Fruit fly (Drosophila melanogaster) S2 (cell line): ENCODE measurements around the gene PMCA.

Experiments
- CG8478 ChIP-seq: fragments of >200 bp; optimal IDR thresholded peaks from 2 replicates; lab custom pipeline; 2018
- CTCF ChIP-seq, 2 experiments: fragments of >200 bp; optimal IDR thresholded peaks; 2 replicates each; lab custom pipeline; 2018

PMCA gene

DNA sequence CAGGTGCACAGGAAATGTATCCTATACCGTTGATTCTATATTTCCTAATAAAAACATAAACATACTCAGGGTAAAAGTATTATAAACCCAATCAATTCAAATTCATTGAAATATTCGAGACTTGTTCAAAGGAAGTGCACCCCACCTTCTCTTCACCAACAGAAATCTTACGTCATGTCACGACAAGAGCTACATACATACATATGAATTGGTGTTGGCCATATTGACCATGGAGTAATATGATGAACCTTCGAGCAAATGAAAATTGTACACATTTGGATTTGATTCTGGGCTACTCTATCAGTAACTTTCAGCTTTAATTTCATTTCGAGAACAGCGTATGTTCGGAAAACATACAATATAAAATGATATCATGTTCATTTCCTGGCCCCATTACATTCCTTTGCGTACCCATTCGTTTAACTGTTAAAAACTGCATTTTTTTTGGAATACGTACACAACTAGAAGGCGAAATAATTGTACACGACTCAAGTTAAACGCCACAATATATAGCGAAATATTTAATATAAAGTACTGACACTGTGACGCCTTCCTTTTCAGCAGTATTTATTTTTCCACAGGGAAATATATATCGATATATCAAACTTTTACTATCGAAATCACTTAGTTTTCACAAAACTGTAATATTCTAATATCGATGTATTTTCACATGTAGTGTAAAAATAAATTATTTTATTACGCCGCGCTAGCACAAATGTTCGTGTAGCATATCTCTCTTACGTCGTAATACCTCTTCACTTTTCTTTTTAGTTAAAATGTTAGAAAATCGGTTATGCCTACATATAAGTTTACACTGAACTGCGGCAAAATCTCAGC is at the start of gene PMCA:
Gene PMCA (minus strand): TSS at position 825 of the 837 bp plus-strand sequence.
- TF ChIP-seq CG8478 (lab: Kevin White, UChicago) (no peak), CTCF (optimal IDR thresholded peaks at IDR 0.05; lab: Kevin White, UChicago) (no peak)

DNA sequence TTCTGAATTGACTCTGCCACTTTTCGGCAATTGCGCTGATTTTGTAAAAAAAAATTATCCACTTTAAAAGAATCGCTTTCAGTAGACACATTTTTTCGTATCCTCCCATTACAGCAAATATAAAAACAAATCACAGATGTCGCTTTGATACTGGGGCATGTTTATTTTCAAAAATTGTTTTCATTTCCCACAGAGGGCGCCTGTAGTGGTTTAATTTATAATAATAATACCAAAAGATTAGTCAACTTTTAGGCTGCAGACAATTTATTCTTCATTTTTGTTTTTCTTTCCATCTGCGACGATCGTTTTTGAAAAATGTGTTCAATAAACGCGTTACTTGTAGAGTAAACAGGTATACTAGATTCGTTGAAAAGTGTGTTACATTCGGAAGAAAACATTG is 48.1 kb upstream of the PMCA start:
- TF ChIP-seq CG8478 (lab: Kevin White, UChicago) (no peak), CTCF (optimal IDR thresholded peaks at IDR 0.05; lab: Kevin White, UChicago) (peak; percentile 77 to 94)

DNA sequence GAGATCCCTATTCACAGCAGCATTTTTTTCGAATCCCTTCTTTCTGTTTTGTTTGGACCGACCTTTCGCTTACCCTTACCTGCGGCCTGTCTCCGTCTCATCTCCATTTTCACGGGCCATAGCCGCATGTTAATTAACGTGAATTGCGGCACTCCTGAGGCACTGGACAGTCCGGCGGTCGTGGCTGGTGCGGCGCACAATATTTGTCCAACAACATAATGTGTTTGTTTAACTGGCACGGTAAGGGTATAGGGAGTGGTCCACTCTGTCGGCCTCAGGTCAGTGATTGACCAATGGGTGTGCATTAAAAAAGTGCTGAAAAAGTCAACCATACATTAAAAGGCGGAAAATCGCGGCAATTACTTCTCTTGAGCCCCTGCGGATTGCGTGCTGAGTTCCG is 47.6 kb upstream of the PMCA start:
- peak in 1 of 2 experiments; percentile 10 for TF ChIP-seq CTCF (optimal IDR thresholded peaks at IDR 0.05; lab: Kevin White, UChicago)
- no peak for TF ChIP-seq CG8478 (lab: Kevin White, UChicago)

- no peak for TF ChIP-seq CTCF (optimal IDR thresholded peaks at IDR 0.05; lab: Kevin White, UChicago)
- no peak for TF ChIP-seq CG8478 (lab: Kevin White, UChicago)
Measured at dm6 chr4:405225-405624, 46.5 kb upstream of the PMCA start.

- TF ChIP-seq CG8478 (lab: Kevin White, UChicago) (no peak), CTCF (optimal IDR thresholded peaks at IDR 0.05; lab: Kevin White, UChicago) (peak; percentile 62 to 86)
Measured at dm6 chr4:404325-404724, 45.6 kb upstream of the PMCA start.

DNA sequence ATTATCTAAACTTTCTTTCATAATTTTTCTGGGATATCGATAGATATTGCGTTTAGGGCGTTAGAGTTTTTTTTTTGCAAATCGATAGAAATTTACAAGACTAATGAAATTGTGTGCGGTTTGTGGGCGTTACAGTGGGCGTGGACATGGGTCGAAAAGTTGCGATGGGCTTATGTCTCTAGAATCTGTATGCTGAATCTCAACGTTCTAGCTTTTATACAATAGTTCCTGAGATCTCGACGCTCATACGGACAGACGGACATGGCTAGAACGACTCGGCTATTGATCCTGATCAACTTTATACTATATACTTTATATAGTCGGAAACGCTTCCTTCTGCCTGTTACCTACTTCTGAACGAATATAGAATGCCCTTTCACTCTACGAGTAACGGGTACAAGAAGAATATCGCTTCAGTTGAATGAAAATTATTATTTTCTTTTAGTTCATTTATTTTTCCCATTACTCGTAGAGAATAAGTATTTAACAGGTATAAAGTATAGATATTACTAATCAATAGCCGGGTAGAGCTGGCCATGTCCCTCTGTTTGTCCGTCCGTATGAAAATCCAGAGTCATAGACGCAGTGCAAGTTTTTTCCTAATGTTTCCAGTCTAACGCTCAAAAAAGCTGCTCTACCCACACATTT is 44.3 kb upstream of the PMCA start:
- TF ChIP-seq CTCF (optimal IDR thresholded peaks at IDR 0.05; lab: Kevin White, UChicago) (no peak), CG8478 (lab: Kevin White, UChicago) (no peak)

DNA sequence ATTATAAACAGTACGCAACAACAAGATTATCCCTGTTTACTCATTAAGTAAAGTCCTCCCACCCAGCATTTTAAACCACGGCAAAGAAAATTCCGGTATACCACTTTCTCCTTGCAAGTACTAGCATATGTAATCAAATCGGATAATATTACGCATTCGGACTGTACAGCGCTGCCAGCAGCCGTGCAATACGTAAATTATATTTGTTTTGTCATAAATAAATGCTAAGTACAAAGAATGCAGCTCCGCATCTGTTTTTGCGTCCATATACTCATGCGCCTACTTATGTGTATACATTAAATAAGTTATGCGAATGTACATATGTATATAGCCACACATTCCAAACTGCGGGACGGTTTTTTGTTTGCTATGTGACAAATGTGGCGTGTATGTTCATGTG is 39.8 kb upstream of the PMCA start:
- TF ChIP-seq CG8478 (lab: Kevin White, UChicago), result no peak
- no peak for TF ChIP-seq CTCF (optimal IDR thresholded peaks at IDR 0.05; lab: Kevin White, UChicago)

DNA sequence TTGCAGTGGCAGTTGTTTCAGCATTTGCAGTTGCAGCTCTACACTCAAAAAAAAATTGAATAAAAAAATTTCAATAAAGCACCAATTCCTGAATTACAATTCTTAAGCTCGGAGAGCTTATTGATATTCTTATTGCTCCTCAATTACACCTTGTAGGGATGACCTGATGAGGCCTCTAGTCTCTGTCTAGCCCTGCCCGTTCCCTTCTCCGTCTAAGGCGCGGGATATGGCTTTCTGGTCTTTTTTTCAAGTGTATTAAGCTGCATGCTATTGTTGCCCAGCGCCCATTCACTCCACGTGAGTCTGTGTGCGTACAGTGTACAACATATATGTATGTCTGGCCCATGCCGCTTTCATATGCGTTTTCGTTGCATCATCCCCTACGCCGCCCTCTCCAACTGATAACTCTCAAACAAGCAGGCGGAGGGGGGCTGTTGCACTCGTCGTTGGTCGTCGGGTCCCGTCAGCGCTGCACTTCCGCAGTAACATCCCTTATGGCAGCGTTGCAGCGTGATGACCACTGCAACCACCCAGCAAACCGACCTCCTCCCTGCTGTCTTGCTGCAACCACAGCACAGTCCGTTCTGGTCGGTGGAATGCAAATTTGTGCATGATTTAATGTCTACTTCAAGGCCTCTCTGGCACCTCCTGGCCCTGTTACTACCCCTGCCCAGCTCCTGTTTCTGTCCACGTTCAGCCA is 37.3 kb upstream of the PMCA start:
- no peak for TF ChIP-seq CG8478 (lab: Kevin White, UChicago)
- TF ChIP-seq CTCF (optimal IDR thresholded peaks at IDR 0.05; lab: Kevin White, UChicago), result no peak

- TF ChIP-seq CG8478 (lab: Kevin White, UChicago), result no peak
- no peak for TF ChIP-seq CTCF (optimal IDR thresholded peaks at IDR 0.05; lab: Kevin White, UChicago)
Measured at dm6 chr4:395505-395868, 36.8 kb upstream of the PMCA start, which contains the start of gene dati. Gene dati (minus strand): TSS chr4:395605.

DNA sequence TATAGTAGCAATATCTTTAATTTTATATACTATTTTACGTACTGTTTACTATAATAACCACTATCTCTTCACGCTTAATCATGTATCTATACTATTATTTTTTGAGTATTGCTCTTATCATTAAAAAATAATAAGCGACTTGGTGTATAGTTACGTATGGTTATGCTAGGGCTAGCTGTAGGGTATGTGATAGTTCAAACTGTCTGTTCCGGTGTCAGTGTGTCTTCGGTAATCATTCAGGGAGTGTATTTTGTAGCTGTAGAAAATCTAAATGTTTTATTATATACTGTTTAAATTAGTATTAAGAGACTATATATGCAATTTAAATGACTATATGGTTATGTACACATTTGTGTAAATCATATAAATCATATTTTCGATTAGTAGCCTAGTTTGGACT is 35.7 kb upstream of the PMCA start:
- TF ChIP-seq CTCF (optimal IDR thresholded peaks at IDR 0.05; lab: Kevin White, UChicago) (no peak), CG8478 (lab: Kevin White, UChicago) (no peak)

DNA sequence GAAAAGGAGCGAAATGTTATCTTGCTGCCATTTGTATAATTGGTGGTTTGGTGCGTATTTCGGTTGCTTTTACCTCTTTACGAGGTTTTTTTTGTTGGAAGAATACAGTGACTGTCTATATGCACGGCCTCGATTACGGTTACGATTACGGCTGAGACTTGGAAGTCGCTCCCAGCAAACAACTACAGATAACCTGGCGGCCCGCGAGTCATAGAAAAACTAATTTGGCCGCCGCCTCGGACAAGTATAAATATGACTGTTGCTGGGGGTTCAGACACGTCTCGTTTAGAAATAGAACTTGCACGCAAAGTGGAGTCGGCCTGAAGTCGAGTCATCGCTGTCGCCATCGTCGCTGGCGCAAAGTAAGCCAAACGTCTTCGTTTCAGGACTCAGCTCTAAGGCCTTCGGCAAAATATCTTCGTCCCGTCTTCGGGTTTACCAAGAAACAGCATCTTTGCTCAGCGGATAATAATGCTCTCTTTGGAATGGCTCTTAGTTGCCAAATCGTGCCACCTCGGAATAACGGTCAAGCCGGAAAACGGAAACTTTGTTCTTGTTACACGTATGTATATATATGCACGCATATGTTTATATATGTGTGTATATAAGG is 34.6 kb upstream of the PMCA start:
- TF ChIP-seq CG8478 (lab: Kevin White, UChicago), result no peak
- no peak for TF ChIP-seq CTCF (optimal IDR thresholded peaks at IDR 0.05; lab: Kevin White, UChicago)

- TF ChIP-seq CTCF (optimal IDR thresholded peaks at IDR 0.05; lab: Kevin White, UChicago), result no peak
- no peak for TF ChIP-seq CG8478 (lab: Kevin White, UChicago)
Measured at dm6 chr4:388784-389313, 30.1 kb upstream of the PMCA start.

DNA sequence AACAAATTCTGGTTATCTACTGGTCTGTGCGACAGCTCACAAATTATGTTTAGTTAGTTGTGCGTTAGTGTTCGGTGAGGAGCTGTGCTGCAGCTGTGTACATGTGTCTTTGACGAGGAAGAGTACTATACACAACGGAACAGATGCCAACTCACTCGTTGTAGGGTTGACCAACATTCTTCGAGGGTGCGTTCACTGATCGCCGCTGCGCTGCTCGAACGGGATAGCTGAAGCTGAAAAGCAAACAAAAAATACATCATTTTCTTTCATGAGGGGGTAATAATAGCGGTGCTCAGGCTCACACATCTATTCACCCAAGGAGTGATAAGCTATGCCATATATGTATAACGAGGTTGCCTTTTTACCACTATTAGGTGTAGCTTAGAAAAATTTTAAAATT is 28.0 kb upstream of the PMCA start:
- TF ChIP-seq CTCF (optimal IDR thresholded peaks at IDR 0.05; lab: Kevin White, UChicago) (no peak), CG8478 (lab: Kevin White, UChicago) (no peak)

- TF ChIP-seq CG8478 (lab: Kevin White, UChicago), result no peak
- TF ChIP-seq CTCF (optimal IDR thresholded peaks at IDR 0.05; lab: Kevin White, UChicago), result no peak
Measured at dm6 chr4:385227-385795, 26.6 kb upstream of the PMCA start.
